Worm (Caenorhabditis elegans) whole organism, L1 larva: ENCODE data around the gene F52G3.1.

Source experiments
- C16A3.4 ChIP-seq: fragments of 150-350 bp; optimal IDR thresholded peaks from 2 replicates; lab custom pipeline; 2014; ENCODE audit warnings: missing biosample characterization, missing genetic modification characterization
- F16B12.6 ChIP-seq: fragments of 150-350 bp; optimal IDR thresholded peaks from 2 replicates; lab custom pipeline; 2014; ENCODE audit warnings: missing biosample characterization, missing genetic modification characterization
- aha-1 ChIP-seq: fragments of 150-350 bp; optimal IDR thresholded peaks from 2 replicates; lab custom pipeline; 2014; ENCODE audit warnings: missing biosample characterization, missing genetic modification characterization
- ama-1 ChIP-seq: fragments of 150-350 bp; optimal IDR thresholded peaks from 2 replicates; lab custom pipeline; 2014
- blmp-1 ChIP-seq: fragments of 150-350 bp; optimal IDR thresholded peaks from 2 replicates; lab custom pipeline; 2014; ENCODE audit warnings: missing biosample characterization, missing genetic modification characterization
- ceh-82 ChIP-seq, 3 experiments: fragments of 150-350 bp in 1 of 3; sonication (generic microtip) in 2 of 3; optimal IDR thresholded peaks; 2 replicates each; lab custom pipeline; 2014 to 2017; ENCODE audit warnings: missing biosample characterization in 3 of 3, missing genetic modification characterization in 3 of 3
- ces-1 ChIP-seq: fragments of 150-350 bp; optimal IDR thresholded peaks from 2 replicates; lab custom pipeline; 2014; ENCODE audit warnings: missing biosample characterization, missing genetic modification reagents, missing genetic modification characterization
- dsc-1 ChIP-seq: sonication (generic microtip); optimal IDR thresholded peaks from 2 replicates; lab custom pipeline; 2016; ENCODE audit warnings: mild to moderate bottlenecking, missing genetic modification characterization, missing compliant biosample characterization
- efl-1 ChIP-seq, 4 experiments: fragments of 150-350 bp; optimal IDR thresholded peaks in 3 of 4; peaks in 1 of 4; 1 replicate in 1 of 4; 2 replicates in 3 of 4; lab custom pipeline; 2014; ENCODE audit warnings: missing biosample characterization in 2 of 4, missing genetic modification characterization in 2 of 4, missing genetic modification reagents in 2 of 4
- efl-3 ChIP-seq: fragments of 200-800 bp; sonication (Bioruptor generic); optimal IDR thresholded peaks from 2 replicates; lab custom pipeline; 2018; ENCODE audit warnings: mild to moderate bottlenecking, missing genetic modification characterization, missing compliant biosample characterization
- egl-13 ChIP-seq: sonication (generic microtip); optimal IDR thresholded peaks from 2 replicates; lab custom pipeline; 2016; ENCODE audit warnings: missing genotype, missing genetic modification reagents, missing genetic modification characterization, missing compliant biosample characterization
- elt-2 ChIP-seq: sonication (generic microtip); optimal IDR thresholded peaks from 2 replicates; lab custom pipeline; 2016; ENCODE audit warnings: missing genetic modification characterization, mild to moderate bottlenecking, inconsistent platforms, missing compliant biosample characterization, missing genetic modification reagents
- ets-5 ChIP-seq: fragments of 200-800 bp; sonication (Bioruptor generic); IDR thresholded peaks from 2 replicates; pipeline ENCODE4 v1.3.6; 2022; ENCODE audit warnings: missing genetic modification characterization, missing compliant biosample characterization
- fkh-4 ChIP-seq: sonication (generic microtip); optimal IDR thresholded peaks from 2 replicates; lab custom pipeline; 2016; ENCODE audit warnings: missing compliant biosample characterization, missing genetic modification characterization, borderline replicate concordance
- fos-1 ChIP-seq: fragments of 150-350 bp; optimal IDR thresholded peaks from 2 replicates; lab custom pipeline; 2014; ENCODE audit warnings: missing biosample characterization, missing genetic modification characterization
- grh-1 ChIP-seq: fragments of 200-800 bp; sonication (Bioruptor generic); IDR thresholded peaks from 2 replicates; pipeline ENCODE4 v1.3.6; 2022; ENCODE audit warnings: missing genetic modification reagents, missing genetic modification characterization, missing compliant biosample characterization
- hlh-17 ChIP-seq: fragments of 200-800 bp; sonication (Bioruptor generic); optimal IDR thresholded peaks from 2 replicates; lab custom pipeline; 2018; ENCODE audit warnings: missing genetic modification characterization, mild to moderate bottlenecking, missing compliant biosample characterization, moderate library complexity, borderline replicate concordance
- hpl-2 ChIP-seq: fragments of 150-350 bp; optimal IDR thresholded peaks from 2 replicates; lab custom pipeline; 2014; ENCODE audit warnings: missing biosample characterization, missing genetic modification reagents, missing genetic modification characterization
- lin-13 ChIP-seq: fragments of 150-350 bp; optimal IDR thresholded peaks from 2 replicates; lab custom pipeline; 2014; ENCODE audit warnings: missing biosample characterization, missing genetic modification reagents, missing genetic modification characterization
- lin-14 ChIP-seq: fragments of 200-800 bp; sonication (Bioruptor generic); optimal IDR thresholded peaks from 2 replicates; lab custom pipeline; 2018; ENCODE audit warnings: mild to moderate bottlenecking, missing genetic modification characterization, moderate library complexity, missing compliant biosample characterization
- lin-35 ChIP-seq, 2 experiments: fragments of 150-350 bp; optimal IDR thresholded peaks; 2 replicates each; lab custom pipeline; 2014; ENCODE audit warnings: missing biosample characterization in 2 of 2, missing genetic modification characterization in 2 of 2, missing genetic modification reagents in 2 of 2
- lin-39 ChIP-seq: fragments of 150-350 bp; optimal IDR thresholded peaks from 2 replicates; lab custom pipeline; 2014; ENCODE audit warnings: missing biosample characterization, missing genetic modification reagents, missing genetic modification characterization
- lir-3 ChIP-seq: sonication (generic microtip); optimal IDR thresholded peaks from 2 replicates; lab custom pipeline; 2016; ENCODE audit warnings: mild to moderate bottlenecking, missing genetic modification characterization, moderate library complexity, missing compliant biosample characterization; ENCODE audit not compliant: poor library complexity
- lsy-2 ChIP-seq, 2 experiments: fragments of 150-350 bp; optimal IDR thresholded peaks; 2 replicates each; lab custom pipeline; 2014; ENCODE audit warnings: missing biosample characterization in 2 of 2, missing genetic modification characterization in 2 of 2
- mab-9 ChIP-seq: fragments of 200-800 bp; sonication (Bioruptor generic); IDR thresholded peaks from 2 replicates; pipeline ENCODE4 v1.3.6; 2022; ENCODE audit warnings: missing genetic modification reagents, missing genetic modification characterization, missing compliant biosample characterization
- mdl-1 ChIP-seq, 2 experiments: fragments of 150-350 bp; optimal IDR thresholded peaks; 2 replicates each; lab custom pipeline; 2014 to 2017; ENCODE audit warnings: missing biosample characterization in 2 of 2, missing genetic modification characterization in 2 of 2, inconsistent platforms in 1 of 2
- mep-1 ChIP-seq: fragments of 150-350 bp; optimal IDR thresholded peaks from 2 replicates; lab custom pipeline; 2014; ENCODE audit warnings: missing biosample characterization, missing genetic modification characterization
- nhr-20 ChIP-seq: sonication (generic microtip); optimal IDR thresholded peaks from 2 replicates; lab custom pipeline; 2016; ENCODE audit warnings: mild to moderate bottlenecking, missing genetic modification characterization, missing compliant biosample characterization
- nhr-237 ChIP-seq: fragments of 150-350 bp; optimal IDR thresholded peaks from 2 replicates; lab custom pipeline; 2014; ENCODE audit warnings: missing biosample characterization, missing genetic modification characterization
- nhr-84 ChIP-seq: sonication (generic microtip); optimal IDR thresholded peaks from 2 replicates; lab custom pipeline; 2017; ENCODE audit warnings: missing biosample characterization, missing genetic modification characterization
- nhr-90 ChIP-seq: sonication (generic microtip); optimal IDR thresholded peaks from 2 replicates; lab custom pipeline; 2016; ENCODE audit warnings: mild to moderate bottlenecking, missing genetic modification characterization, missing compliant biosample characterization; ENCODE audit not compliant: poor library complexity
- rnt-1 ChIP-seq: sonication (generic microtip); optimal IDR thresholded peaks from 2 replicates; lab custom pipeline; 2016; ENCODE audit warnings: mild to moderate bottlenecking, missing genetic modification characterization, moderate library complexity, missing compliant biosample characterization
- skn-1 ChIP-seq: fragments of 150-350 bp; optimal IDR thresholded peaks from 2 replicates; lab custom pipeline; 2014; ENCODE audit warnings: missing biosample characterization, missing genetic modification characterization
- snpc-4 ChIP-seq: fragments of 150-350 bp; optimal IDR thresholded peaks from 2 replicates; lab custom pipeline; 2014; ENCODE audit warnings: missing biosample characterization, missing genetic modification characterization
- snu-23 ChIP-seq: sonication (generic microtip); optimal IDR thresholded peaks from 2 replicates; lab custom pipeline; 2016; ENCODE audit warnings: missing genetic modification characterization, missing compliant biosample characterization
- swsn-7 ChIP-seq: sonication (generic microtip); optimal IDR thresholded peaks from 2 replicates; lab custom pipeline; 2016; ENCODE audit warnings: missing genetic modification characterization, missing compliant biosample characterization
- tbx-2 ChIP-seq: sonication (generic microtip); optimal IDR thresholded peaks from 2 replicates; lab custom pipeline; 2016; ENCODE audit warnings: missing genetic modification characterization, missing compliant biosample characterization
- unc-130 ChIP-seq: fragments of 150-350 bp; optimal IDR thresholded peaks from 2 replicates; lab custom pipeline; 2017; ENCODE audit warnings: missing biosample characterization, missing genetic modification characterization, inconsistent platforms
- unc-30 ChIP-seq: sonication (generic microtip); optimal IDR thresholded peaks from 2 replicates; lab custom pipeline; 2017; ENCODE audit warnings: missing biosample characterization, missing genetic modification characterization
- unc-62 ChIP-seq: fragments of 150-350 bp; optimal IDR thresholded peaks from 2 replicates; lab custom pipeline; 2014; ENCODE audit warnings: missing biosample characterization, missing genetic modification reagents, missing genetic modification characterization
- unc-98 ChIP-seq: fragments of 200-800 bp; sonication (Bioruptor generic); IDR thresholded peaks from 2 replicates; pipeline ENCODE4 v1.3.6; 2022; ENCODE audit warnings: missing genetic modification characterization, missing compliant biosample characterization
- vab-15 ChIP-seq: sonication (generic microtip); optimal IDR thresholded peaks from 2 replicates; lab custom pipeline; 2017; ENCODE audit warnings: missing genotype, mild to moderate bottlenecking, missing genetic modification characterization, missing compliant biosample characterization
- zag-1 ChIP-seq: fragments of 150-350 bp; optimal IDR thresholded peaks from 2 replicates; lab custom pipeline; 2014; ENCODE audit warnings: missing biosample characterization, missing genetic modification characterization
- ztf-11 ChIP-seq, 2 experiments: sonication (generic microtip); optimal IDR thresholded peaks; 2 replicates each; lab custom pipeline; 2016 to 2017; ENCODE audit warnings: missing genetic modification characterization in 2 of 2, missing biosample characterization in 1 of 2, missing compliant biosample characterization in 1 of 2
- ztf-4 ChIP-seq: fragments of 150-350 bp; optimal IDR thresholded peaks from 2 replicates; lab custom pipeline; 2014; ENCODE audit warnings: missing biosample characterization, missing genetic modification characterization

F52G3.1 gene

ce11 chrX:16967813-16968212 is 4.1 kb downstream of the F52G3.1 start:
- no peak for TF ChIP-seq unc-30 (tag; lab: Kevin White, UChicago)
- no peak for TF ChIP-seq zag-1
- no peak for TF ChIP-seq unc-98 (GFP tag; lab: Robert Waterston, UW)
- TF ChIP-seq ces-1: no peak
- no peak for TF ChIP-seq hlh-17 (GFP tag; lab: Kevin White, UChicago)
- no peak for TF ChIP-seq ceh-82 (tag; optimal IDR thresholded peaks at IDR 0.05; lab: Kevin White, UChicago)
- no peak for TF ChIP-seq fos-1 (tag; lab: Kevin White, UChicago)
- TF ChIP-seq lin-13 (GFP tag; lab: Kevin White, UChicago): no peak
- TF ChIP-seq snpc-4 (tag; lab: Kevin White, UChicago): no peak

ce11 chrX:16976043-16976442 is 12.4 kb downstream of the F52G3.1 start, which contains the start of gene F52G3.5:
Gene F52G3.5 (minus strand): TSS chrX:16976143.
- TF ChIP-seq aha-1 (tag; lab: Kevin White, UChicago): no peak
- no peak for TF ChIP-seq vab-15 (tag; lab: Kevin White, UChicago)
- TF ChIP-seq ztf-4: no peak
- TF ChIP-seq skn-1 (tag; lab: Kevin White, UChicago): no peak
- TF ChIP-seq egl-13: no peak

ce11 chrX:16978308-16978707 is 14.6 kb downstream of the F52G3.1 start, which contains the start of gene mbl-1:
Gene mbl-1 (plus strand): TSS chrX:16978608.
- no peak for TF ChIP-seq C16A3.4 (tag; lab: Kevin White, UChicago)
- no peak for TF ChIP-seq efl-1 (optimal IDR thresholded peaks at IDR 0.05; lab: Kevin White, UChicago)
- TF ChIP-seq efl-1 (GFP tag; optimal IDR thresholded peaks at IDR 0.05 in 1 of 2; lab: Kevin White, UChicago): peak in 1 of 2 experiments; percentile 2

- TF ChIP-seq tbx-2 (tag; lab: Kevin White, UChicago): no peak
- TF ChIP-seq egl-13: no peak
- TF ChIP-seq skn-1 (tag; lab: Kevin White, UChicago): no peak
- TF ChIP-seq dsc-1 (tag; lab: Kevin White, UChicago): no peak
- no peak for TF ChIP-seq ets-5 (GFP tag; lab: Robert Waterston, UW)
- 0 out of 2 replicates have a peak, but pooled peaks have one; percentile 22 for TF ChIP-seq mab-9
- TF ChIP-seq F16B12.6: no peak
- TF ChIP-seq efl-3 (GFP tag; lab: Kevin White, UChicago): no peak
- no peak for TF ChIP-seq lin-35 (GFP tag; optimal IDR thresholded peaks at IDR 0.05; lab: Kevin White, UChicago)
- no peak for TF ChIP-seq fkh-4 (tag; lab: Kevin White, UChicago)
- no peak for TF ChIP-seq nhr-90
- TF ChIP-seq ztf-11 (tag; optimal IDR thresholded peaks at IDR 0.05; lab: Kevin White, UChicago): peak in 1 of 2 experiments; percentile 54
- TF ChIP-seq nhr-84 (tag; lab: Kevin White, UChicago): no peak
- TF ChIP-seq lin-14 (GFP tag; lab: Kevin White, UChicago): peak; percentile 1
- TF ChIP-seq grh-1 (GFP tag; lab: Robert Waterston, UW): no peak
These were observed 24.7 kb downstream of the F52G3.1 start for ce11 chrX:16988367-16988766.

- TF ChIP-seq mep-1 (no peak), unc-130 (no peak), zag-1 (peak; percentile 43), lin-39 (tag; lab: Kevin White, UChicago) (no peak), F16B12.6 (no peak), nhr-237 (no peak), ama-1 (lab: Kevin White, UChicago) (no peak), lir-3 (tag; lab: Kevin White, UChicago) (no peak), nhr-84 (tag; lab: Kevin White, UChicago) (no peak), elt-2 (tag; lab: Kevin White, UChicago) (no peak), tbx-2 (tag; lab: Kevin White, UChicago) (peak; percentile 71), ceh-82 (tag; optimal IDR thresholded peaks at IDR 0.05; lab: Kevin White, UChicago) (peak in 1 of 3 experiments; percentile 6), nhr-20 (tag; lab: Kevin White, UChicago) (no peak), lin-14 (GFP tag; lab: Kevin White, UChicago) (peak; percentile 89), snu-23 (GFP tag; lab: Kevin White, UChicago) (peak; percentile 5), mdl-1 (tag; optimal IDR thresholded peaks at IDR 0.05; lab: Kevin White, UChicago) (no peak), blmp-1 (peak; percentile 9), ces-1 (peak; percentile 78), swsn-7 (tag; lab: Kevin White, UChicago) (no peak), lsy-2 (tag; optimal IDR thresholded peaks at IDR 0.05; lab: Kevin White, UChicago) (peak in 1 of 2 experiments; percentile 11), ztf-11 (tag; optimal IDR thresholded peaks at IDR 0.05; lab: Kevin White, UChicago) (peak in 1 of 2 experiments; percentile 44), hpl-2 (GFP tag; lab: Kevin White, UChicago) (no peak), unc-62 (GFP tag; lab: Kevin White, UChicago) (no peak), rnt-1 (tag; lab: Kevin White, UChicago) (no peak)
These were observed 27.8 kb downstream of the F52G3.1 start for ce11 chrX:16991437-16991836.
